Worm (Caenorhabditis elegans) whole organism, young adult: ENCODE measurements around the gene W02D7.12.

Experiments
- F37B4.10 ChIP-seq: fragments of 200-800 bp; sonication (Bioruptor generic); IDR thresholded peaks from 2 replicates; pipeline ENCODE4 v1.3.6; 2022; ENCODE audit warnings: missing genetic modification characterization, missing compliant biosample characterization
- F49E8.2 ChIP-seq: sonication (generic microtip); optimal IDR thresholded peaks from 3 replicates; lab custom pipeline; 2017; ENCODE audit warnings: missing genetic modification characterization, mild to moderate bottlenecking, missing compliant biosample characterization, antibody characterized with exemption, moderate library complexity; ENCODE audit not compliant: insufficient read depth
- ceh-27 ChIP-seq: fragments of 200-800 bp; sonication (Bioruptor generic); optimal IDR thresholded peaks from 2 replicates; lab custom pipeline; 2018; ENCODE audit warnings: mild to moderate bottlenecking, missing genetic modification characterization, moderate library complexity, missing compliant biosample characterization
- fkh-3 ChIP-seq: sonication (generic microtip); optimal IDR thresholded peaks from 2 replicates; lab custom pipeline; 2016; ENCODE audit warnings: mild to moderate bottlenecking, missing genetic modification characterization, missing compliant biosample characterization
- snpc-3.4 ChIP-seq: sonication (generic microtip); optimal IDR thresholded peaks from 2 replicates; lab custom pipeline; 2017; ENCODE audit warnings: missing genetic modification characterization, mild to moderate bottlenecking, missing compliant biosample characterization, antibody characterized with exemption, moderate library complexity, missing genotype, missing genetic modification reagents
- xnd-1 ChIP-seq: sonication (generic microtip); optimal IDR thresholded peaks from 2 replicates; lab custom pipeline; 2016; ENCODE audit warnings: missing genotype, missing genetic modification reagents, missing genetic modification characterization, missing compliant biosample characterization
- ztf-25 ChIP-seq: fragments of 200-800 bp; sonication (Bioruptor generic); IDR thresholded peaks from 2 replicates; pipeline ENCODE4 v1.3.6; 2022; ENCODE audit warnings: missing genetic modification reagents, missing genetic modification characterization, missing compliant biosample characterization

DNA sequence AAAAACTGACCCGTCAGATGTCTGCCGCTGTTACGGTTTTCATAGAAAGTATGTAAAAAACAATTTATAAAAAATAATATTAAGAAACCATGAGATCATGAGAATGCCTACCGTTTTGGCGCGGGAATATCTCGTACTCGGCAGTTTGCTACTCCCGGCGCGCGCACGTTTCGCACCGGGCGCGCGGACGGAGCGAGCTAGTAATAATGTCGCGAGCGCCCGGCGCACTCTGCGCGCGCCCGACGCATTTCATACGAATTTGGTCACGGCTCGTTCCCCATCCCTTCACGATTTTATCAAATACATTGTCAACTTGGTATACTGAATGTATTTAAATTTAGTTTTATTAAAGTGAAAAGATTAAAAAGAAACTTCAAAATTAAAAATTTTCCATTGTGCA, 14.6 kb downstream of the W02D7.12 start:
- TF ChIP-seq ceh-27 (GFP tag; lab: Kevin White, UChicago), result no peak
- no peak for TF ChIP-seq snpc-3.4 (tag; lab: Kevin White, UChicago)
- no peak for TF ChIP-seq xnd-1 (tag; lab: Kevin White, UChicago)
- no peak for TF ChIP-seq fkh-3 (tag; lab: Kevin White, UChicago)
- TF ChIP-seq F37B4.10 (GFP tag; lab: Robert Waterston, UW), result no peak
- no peak for TF ChIP-seq ztf-25 (GFP tag; lab: Robert Waterston, UW)
- no peak for TF ChIP-seq F49E8.2 (tag; lab: Kevin White, UChicago)
